Worm (Caenorhabditis elegans) whole organism, L4/young adult: ENCODE data around the gene add-2.

Experiments used
- W03F9.2 ChIP-seq: fragments of 150-350 bp; optimal IDR thresholded peaks from 2 replicates; lab custom pipeline; 2014; ENCODE audit warnings: missing biosample characterization, missing genetic modification characterization
- dao-5 ChIP-seq: sonication (generic microtip); optimal IDR thresholded peaks from 2 replicates; lab custom pipeline; 2016; ENCODE audit warnings: missing genotype, missing genetic modification characterization, moderate library complexity, missing compliant biosample characterization

DNA sequence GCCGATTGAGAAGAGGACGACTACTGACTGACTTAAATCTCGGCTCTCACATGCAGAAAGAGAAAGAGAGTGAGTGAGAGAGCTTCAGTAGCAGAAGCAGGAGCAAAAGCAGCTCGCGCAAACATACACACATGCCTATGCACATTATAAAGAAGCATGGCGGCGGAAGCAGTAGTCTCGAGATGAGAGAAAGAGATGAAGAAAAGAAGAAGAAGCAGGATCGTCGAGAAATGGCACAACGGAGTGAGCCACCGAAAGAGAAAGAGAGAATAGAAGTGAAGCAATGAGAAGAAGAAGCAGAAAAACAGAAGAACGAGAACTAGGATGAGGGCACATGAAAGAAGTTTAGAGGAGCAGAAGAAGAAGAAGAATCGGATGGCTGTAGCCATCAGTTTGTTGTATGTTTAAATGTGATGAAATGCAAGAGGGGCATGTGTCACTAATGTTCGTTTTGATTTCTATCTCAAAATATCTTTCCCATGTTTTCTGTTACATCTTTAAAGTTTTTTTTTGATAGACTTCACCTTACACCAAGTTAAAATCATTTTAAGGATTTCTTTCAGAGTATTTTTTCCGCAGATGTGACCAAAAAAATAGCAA, 13.8 kb upstream of the add-2 start:
- TF ChIP-seq dao-5 (tag; lab: Kevin White, UChicago) (no peak), W03F9.2 (tag; lab: Kevin White, UChicago) (no peak)
